Fruit fly (Drosophila melanogaster): Measurements from ENCODE around the gene sgg.

The sgg gene

DNA sequence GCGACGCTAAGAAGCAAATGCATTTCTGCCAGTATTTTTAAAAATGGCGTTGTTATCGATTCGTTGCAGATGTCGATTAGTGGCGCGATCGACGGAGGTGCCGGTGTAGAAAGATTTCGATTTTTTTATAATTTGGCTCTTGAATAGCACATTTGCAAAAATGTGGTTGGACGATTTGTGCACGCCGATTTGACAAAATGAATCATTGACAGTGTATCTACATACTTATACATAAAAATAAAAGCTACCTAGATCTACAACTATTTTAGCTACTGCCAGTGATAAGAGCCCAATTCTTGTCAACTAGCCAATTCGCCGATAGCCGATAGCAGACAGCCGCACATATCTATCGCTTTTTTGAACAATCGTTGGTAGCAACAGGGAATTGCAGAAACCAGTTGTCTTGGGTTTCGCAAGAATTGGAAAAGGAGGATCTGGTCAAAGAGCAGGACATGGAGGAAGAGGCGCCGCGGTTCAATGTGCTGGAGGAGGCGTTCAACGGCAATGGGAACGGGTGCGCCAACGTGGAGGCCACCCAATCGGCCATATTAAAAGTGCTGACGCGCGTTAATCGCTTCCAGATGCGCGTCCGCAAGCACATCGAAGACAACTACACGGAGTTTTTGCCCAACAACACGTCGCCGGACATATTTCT lies 29.8 kb upstream of the sgg start, which contains the start of the genes Klp3A and Zw10 (continued):
- TF ChIP-seq CG9876 (GFP tag; optimal IDR thresholded peaks at IDR 0.05): no peak
- no peak for TF ChIP-seq pnt (GFP tag; optimal IDR thresholded peaks at IDR 0.05)
- TF ChIP-seq bigmax (GFP tag; optimal IDR thresholded peaks at IDR 0.05): no peak
- no peak for TF ChIP-seq rib (GFP tag; IDR thresholded peaks at IDR 0.05)
- no peak for TF ChIP-seq usp (GFP tag; optimal IDR thresholded peaks at IDR 0.05)
- TF ChIP-seq cas (GFP tag; IDR thresholded peaks at IDR 0.05): no peak
- peak; percentile 27 for TF ChIP-seq NfI (GFP tag; optimal IDR thresholded peaks at IDR 0.05)
- TF ChIP-seq Neu2 (GFP tag; optimal IDR thresholded peaks at IDR 0.05; ENCODE audit: borderline replicate concordance): no peak
- TF ChIP-seq Hr3 (GFP tag; optimal IDR thresholded peaks at IDR 0.05): no peak
- TF ChIP-seq ham (GFP tag; IDR thresholded peaks at IDR 0.05): no peak
- TF ChIP-seq klu (GFP tag; IDR thresholded peaks at IDR 0.05): no peak
- TF ChIP-seq phol (tag; optimal IDR thresholded peaks at IDR 0.05): peak; percentile 85
- TF ChIP-seq ato (GFP tag; IDR thresholded peaks at IDR 0.05; ENCODE audit: partially characterized antibody): 0 out of 2 replicates have a peak, but pooled peaks have one; percentile 21
- no peak for TF ChIP-seq Dip3 (GFP tag; optimal IDR thresholded peaks at IDR 0.05)
- TF ChIP-seq grau (tag; optimal IDR thresholded peaks at IDR 0.05): peak; percentile 41
- no peak for TF ChIP-seq CG7839 (tag; optimal IDR thresholded peaks at IDR 0.05)
- TF ChIP-seq crol (GFP tag; IDR thresholded peaks at IDR 0.05): no peak
- TF ChIP-seq Xbp1 (GFP tag; optimal IDR thresholded peaks at IDR 0.05): no peak
- no peak for TF ChIP-seq dysf (GFP tag; IDR thresholded peaks at IDR 0.05)
- TF ChIP-seq CG2875 (GFP tag; optimal IDR thresholded peaks at IDR 0.05): no peak
- TF ChIP-seq CTCF (GFP tag; optimal IDR thresholded peaks at IDR 0.05): no peak
- TF ChIP-seq CG2120 (GFP tag; optimal IDR thresholded peaks at IDR 0.05): peak; percentile 45
- TF ChIP-seq Mad (GFP tag; optimal IDR thresholded peaks at IDR 0.05): no peak
- peak; percentile 45 for TF ChIP-seq sug (tag; optimal IDR thresholded peaks at IDR 0.05)
- no peak for TF ChIP-seq CG3281 (GFP tag; optimal IDR thresholded peaks at IDR 0.05)
- no peak for TF ChIP-seq CG13624 (GFP tag; optimal IDR thresholded peaks at IDR 0.05)
- TF ChIP-seq CG17385 (GFP tag; optimal IDR thresholded peaks at IDR 0.05): no peak
- no peak for TF ChIP-seq dimm (GFP tag; IDR thresholded peaks at IDR 0.05)
- no peak for TF ChIP-seq CG8388 (GFP tag; optimal IDR thresholded peaks at IDR 0.05)
- TF ChIP-seq Hey (tag; optimal IDR thresholded peaks at IDR 0.05): no peak
- TF ChIP-seq CG1529 (GFP tag; optimal IDR thresholded peaks at IDR 0.05): no peak
- no peak for TF ChIP-seq Dfd (GFP tag; optimal IDR thresholded peaks at IDR 0.05)
- no peak for TF ChIP-seq CG18619 (GFP tag; optimal IDR thresholded peaks at IDR 0.05)
- no peak for TF ChIP-seq cwo (GFP tag; optimal IDR thresholded peaks at IDR 0.05)
- TF ChIP-seq croc (GFP tag; conservative IDR thresholded peaks at IDR 0.05): no peak
- no peak for TF ChIP-seq Nf-YC (tag; optimal IDR thresholded peaks at IDR 0.05)
- no peak for TF ChIP-seq onecut (GFP tag; IDR thresholded peaks at IDR 0.05)
- peak; percentile 28 for TF ChIP-seq CG13775 (GFP tag; optimal IDR thresholded peaks at IDR 0.05)
- no peak for TF ChIP-seq cg (GFP tag; optimal IDR thresholded peaks at IDR 0.05)
- TF ChIP-seq odd (GFP tag; optimal IDR thresholded peaks at IDR 0.05): no peak
- no peak for TF ChIP-seq CG7786 (GFP tag; optimal IDR thresholded peaks at IDR 0.05)
- TF ChIP-seq dpn (GFP tag; optimal IDR thresholded peaks at IDR 0.05): no peak
- peak; percentile 28; the same call in 1 of the 2 replicates for TF ChIP-seq Rfx (GFP tag; IDR thresholded peaks at IDR 0.05)
- no peak for TF ChIP-seq slp2 (GFP tag; optimal IDR thresholded peaks at IDR 0.05)
- no peak for TF ChIP-seq dan (GFP tag; IDR thresholded peaks at IDR 0.05)
- TF ChIP-seq CG1832 (GFP tag; optimal IDR thresholded peaks at IDR 0.05): no peak
- TF ChIP-seq CG10321 (GFP tag; IDR thresholded peaks at IDR 0.05): no peak
- TF ChIP-seq lov (optimal IDR thresholded peaks at IDR 0.05): no peak
- TF ChIP-seq lov (GFP tag; IDR thresholded peaks at IDR 0.05): no peak
- no peak for TF ChIP-seq CG1233 (GFP tag; optimal IDR thresholded peaks at IDR 0.05)
- TF ChIP-seq dati (GFP tag; IDR thresholded peaks at IDR 0.05): no peak
- no peak for TF ChIP-seq CG2678 (tag; optimal IDR thresholded peaks at IDR 0.05)

Measured in whole organism, embryonic.